Worm (Caenorhabditis elegans): Measurements from ENCODE around the gene sars-2.
A peak's percentile ranks its signal among the peaks of the same experiment; 100 is the strongest.

The sars-2 gene

ce11 chrIV:4356879-4357278 lies 557 bp upstream of the sars-2 start, which contains the start of gene W03B1.9:
Gene W03B1.9, minus strand, starts transcription at chrIV:4356979.
- TF ChIP-seq elt-1 (tag; optimal IDR thresholded peaks at IDR 0.05) (no peak), fos-1 (tag; optimal IDR thresholded peaks at IDR 0.05) (no peak), nhr-28 (tag; optimal IDR thresholded peaks at IDR 0.05) (no peak), egl-5 (tag; optimal IDR thresholded peaks at IDR 0.05) (no peak), nhr-11 (tag; optimal IDR thresholded peaks at IDR 0.05) (no peak)

DNA sequence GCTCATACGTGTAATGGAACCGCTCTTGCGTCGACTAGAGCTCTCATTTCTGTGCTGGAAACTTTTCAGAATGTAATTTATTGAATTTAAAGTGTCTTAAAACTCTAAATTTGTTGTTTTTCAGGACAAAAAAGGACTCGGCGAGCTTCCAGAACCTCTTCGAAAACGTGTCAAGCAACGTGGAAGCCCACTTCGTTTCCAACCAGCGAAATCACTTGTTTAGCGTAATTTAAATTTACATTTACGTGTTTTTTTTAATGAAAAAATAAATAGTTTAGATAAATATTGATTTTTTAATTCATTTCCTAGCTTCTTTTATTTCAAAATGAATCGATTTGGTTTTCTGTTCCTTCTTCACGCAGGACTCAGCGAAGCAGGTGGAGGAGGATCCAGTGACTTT lies 2.2 kb downstream of the sars-2 start, which contains the start of gene F55F10.3:
Gene F55F10.3, plus strand, starts transcription at position 301 of the 400 bp plus-strand sequence.
- TF ChIP-seq nhr-43 (tag; optimal IDR thresholded peaks at IDR 0.05; ENCODE audit: poor library complexity, severe bottlenecking), result no peak
- TF ChIP-seq nhr-25 (tag; optimal IDR thresholded peaks at IDR 0.05), result no peak
- no peak for TF ChIP-seq unc-39 (tag; optimal IDR thresholded peaks at IDR 0.05)
- no peak for TF ChIP-seq nhr-23 (tag; optimal IDR thresholded peaks at IDR 0.05)
- TF ChIP-seq elt-2 (tag; optimal IDR thresholded peaks at IDR 0.05), result no peak
- TF ChIP-seq ZK546.5 (tag; optimal IDR thresholded peaks at IDR 0.05), result no peak
- TF ChIP-seq zag-1 (tag; optimal IDR thresholded peaks at IDR 0.05), result no peak
- TF ChIP-seq snpc-4 (tag; optimal IDR thresholded peaks at IDR 0.05), result no peak
- no peak for TF ChIP-seq lsy-12 (tag; optimal IDR thresholded peaks at IDR 0.05)
- no peak for TF ChIP-seq skn-1 (tag; optimal IDR thresholded peaks at IDR 0.05)

DNA sequence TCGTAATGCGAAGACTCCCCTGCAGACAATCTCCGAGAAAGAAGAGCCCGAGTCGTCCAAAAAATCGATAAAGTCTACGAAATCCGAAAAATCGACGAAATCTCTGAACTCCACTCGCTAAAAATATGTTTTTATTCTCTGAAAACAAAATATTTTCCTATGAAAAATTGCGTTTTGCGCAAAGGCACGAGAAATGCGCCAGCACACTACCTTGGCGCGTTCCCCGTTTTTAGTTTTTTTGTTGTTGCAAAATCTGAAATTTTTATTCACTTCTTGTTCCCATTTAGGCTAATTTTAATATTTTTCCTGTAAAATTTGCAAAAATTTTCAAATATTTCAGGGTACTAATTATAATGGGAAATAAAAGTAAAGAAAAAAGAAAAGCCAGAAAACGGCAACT lies 3.1 kb downstream of the sars-2 start, which contains the start of gene F55F10.1:
Gene F55F10.1, plus strand, starts transcription at position 341 of the 400 bp plus-strand sequence.
- no peak for TF ChIP-seq nhr-77 (tag; optimal IDR thresholded peaks at IDR 0.05)
- peak; percentile 68 for TF ChIP-seq nhr-23 (tag; optimal IDR thresholded peaks at IDR 0.05)
- TF ChIP-seq egl-5 (tag; optimal IDR thresholded peaks at IDR 0.05), result peak; percentile 47
- no peak for TF ChIP-seq sea-2 (GFP tag; optimal IDR thresholded peaks at IDR 0.05)
- no peak for TF ChIP-seq mdl-1 (tag; optimal IDR thresholded peaks at IDR 0.05)
- no peak for TF ChIP-seq elt-2 (tag; optimal IDR thresholded peaks at IDR 0.05)
- TF ChIP-seq nhr-28 (tag; optimal IDR thresholded peaks at IDR 0.05), result no peak
- TF ChIP-seq nhr-11 (tag; optimal IDR thresholded peaks at IDR 0.05), result no peak
- no peak for TF ChIP-seq egl-27 (tag; optimal IDR thresholded peaks at IDR 0.05)
- peak; percentile 71 for TF ChIP-seq lin-15B (tag; optimal IDR thresholded peaks at IDR 0.05)
- peak; percentile 63 for TF ChIP-seq hmg-11 (tag; optimal IDR thresholded peaks at IDR 0.05)
- TF ChIP-seq skn-1 (tag; optimal IDR thresholded peaks at IDR 0.05), result no peak
- TF ChIP-seq nfya-1 (tag; optimal IDR thresholded peaks at IDR 0.05; ENCODE audit: insufficient read depth), result no peak
- TF ChIP-seq nhr-12 (tag; optimal IDR thresholded peaks at IDR 0.05), result no peak
- no peak for TF ChIP-seq pha-4 (tag; optimal IDR thresholded peaks at IDR 0.05)
- no peak for TF ChIP-seq ceh-28 (tag; optimal IDR thresholded peaks at IDR 0.05)
- TF ChIP-seq unc-39 (tag; optimal IDR thresholded peaks at IDR 0.05), result no peak
- TF ChIP-seq zag-1 (tag; optimal IDR thresholded peaks at IDR 0.05), result no peak
- no peak for TF ChIP-seq pqm-1 (tag; optimal IDR thresholded peaks at IDR 0.05)
- TF ChIP-seq nhr-25 (tag; optimal IDR thresholded peaks at IDR 0.05), result peak; percentile 25
- TF ChIP-seq R02D3.7 (tag; optimal IDR thresholded peaks at IDR 0.05), result peak; percentile 10
- TF ChIP-seq fos-1 (tag; optimal IDR thresholded peaks at IDR 0.05), result no peak
- TF ChIP-seq ceh-82 (tag; optimal IDR thresholded peaks at IDR 0.05), result no peak

DNA sequence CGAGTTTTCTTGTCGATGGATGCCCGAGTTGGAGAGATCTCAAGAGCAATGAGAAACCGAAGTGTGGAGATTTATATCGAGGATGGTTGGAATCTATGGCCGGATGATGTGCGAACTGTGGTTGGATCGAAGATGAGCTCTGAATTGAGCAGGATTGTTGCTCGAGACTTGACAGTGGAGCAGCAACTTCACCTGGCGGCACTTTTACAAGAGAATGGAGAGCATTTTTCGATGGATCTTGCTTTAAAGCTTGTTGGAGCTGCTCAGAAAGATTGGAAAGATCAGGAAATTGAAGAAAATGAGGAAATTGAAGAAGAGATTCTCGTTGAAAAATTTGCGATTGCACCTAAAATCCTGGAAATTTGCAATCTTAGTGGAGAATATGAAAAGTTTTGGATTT lies 11.7 kb downstream of the sars-2 start:
- no peak for TF ChIP-seq jun-1 (tag; optimal IDR thresholded peaks at IDR 0.05)
- TF ChIP-seq unc-62 (GFP tag; optimal IDR thresholded peaks at IDR 0.05), result no peak
- TF ChIP-seq lin-39 (tag; optimal IDR thresholded peaks at IDR 0.05), result no peak
- no peak for TF ChIP-seq nhr-67 (tag; optimal IDR thresholded peaks at IDR 0.05)
- TF ChIP-seq ZK546.5 (tag; optimal IDR thresholded peaks at IDR 0.05), result no peak

ce11 chrIV:4386351-4386750 lies 28.9 kb downstream of the sars-2 start, which contains the start of gene tald-1:
Gene tald-1, plus strand, starts transcription at chrIV:4386651.
- peak; percentile 24 for TF ChIP-seq ceh-28 (tag; optimal IDR thresholded peaks at IDR 0.05)
- TF ChIP-seq mdl-1 (tag; optimal IDR thresholded peaks at IDR 0.05), result no peak
- peak; percentile 70 for TF ChIP-seq elt-2 (tag; optimal IDR thresholded peaks at IDR 0.05)

DNA sequence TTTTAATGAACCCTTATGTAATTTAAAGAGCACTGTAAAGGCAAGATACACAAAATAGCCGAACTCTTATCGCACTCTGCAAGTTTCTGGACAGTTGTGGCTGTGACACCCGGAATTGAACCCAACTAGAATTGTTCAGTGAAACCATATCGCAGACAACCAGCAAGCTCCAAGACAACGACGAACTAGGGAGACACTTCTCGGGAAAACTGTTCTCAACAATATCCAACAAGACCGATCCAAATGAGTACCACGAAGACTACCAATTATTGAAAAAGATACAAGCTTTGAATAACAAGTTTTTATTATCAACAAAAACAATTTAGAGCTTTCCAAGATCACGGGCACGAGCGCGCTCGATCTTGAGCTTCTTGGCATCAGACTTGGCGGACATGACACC lies 31.4 kb downstream of the sars-2 start:
- TF ChIP-seq elt-2 (tag; optimal IDR thresholded peaks at IDR 0.05), result peak; percentile 4

All from whole organism, L3 larva.